Worm (Caenorhabditis elegans) whole organism, late embryonic: Measurements from ENCODE around the gene nhr-12.

Experiments used
- ceh-24 ChIP-seq: sonication (generic microtip); optimal IDR thresholded peaks from 2 replicates; lab custom pipeline; 2016; ENCODE audit warnings: mild to moderate bottlenecking, missing genetic modification characterization, missing compliant biosample characterization
- che-1 ChIP-seq: sonication (generic microtip); optimal IDR thresholded peaks from 2 replicates; lab custom pipeline; 2016; ENCODE audit warnings: mild to moderate bottlenecking, missing genetic modification characterization, missing compliant biosample characterization
- dmd-4 ChIP-seq: sonication (generic microtip); optimal IDR thresholded peaks from 2 replicates; lab custom pipeline; 2016; ENCODE audit warnings: borderline replicate concordance, missing genetic modification characterization, missing compliant biosample characterization
- dve-1 ChIP-seq: sonication (generic microtip); optimal IDR thresholded peaks from 2 replicates; lab custom pipeline; 2017; ENCODE audit warnings: antibody characterized with exemption, mild to moderate bottlenecking, missing genetic modification characterization, missing compliant biosample characterization
- elt-4 ChIP-seq: sonication (generic microtip); optimal IDR thresholded peaks from 2 replicates; lab custom pipeline; 2016; ENCODE audit warnings: missing genetic modification characterization, missing compliant biosample characterization
- lin-11 ChIP-seq: fragments of 200-800 bp; sonication (Bioruptor generic); optimal IDR thresholded peaks from 2 replicates; lab custom pipeline; 2018; ENCODE audit warnings: mild to moderate bottlenecking, missing genetic modification characterization, missing compliant biosample characterization
- nhr-11 ChIP-seq: fragments of 150-350 bp; optimal IDR thresholded peaks from 2 replicates; lab custom pipeline; 2014; ENCODE audit warnings: missing biosample characterization, missing genetic modification characterization
- pha-2 ChIP-seq: sonication (generic microtip); optimal IDR thresholded peaks from 2 replicates; lab custom pipeline; 2017; ENCODE audit warnings: mild to moderate bottlenecking, missing genetic modification characterization, missing compliant biosample characterization
- pha-4 ChIP-seq: fragments of 150-350 bp; optimal IDR thresholded peaks from 2 replicates; lab custom pipeline; 2018; ENCODE audit warnings: missing biosample characterization, missing genetic modification reagents, missing genetic modification characterization
- pqm-1 ChIP-seq: sonication (generic microtip); optimal IDR thresholded peaks from 2 replicates; lab custom pipeline; 2016; ENCODE audit warnings: missing genetic modification characterization, missing compliant biosample characterization
- pros-1 ChIP-seq: fragments of 150-350 bp; optimal IDR thresholded peaks from 2 replicates; lab custom pipeline; 2014; ENCODE audit warnings: missing biosample characterization, missing genetic modification reagents, missing genetic modification characterization
- syd-9 ChIP-seq: sonication (generic microtip); optimal IDR thresholded peaks from 2 replicates; lab custom pipeline; 2016; ENCODE audit warnings: mild to moderate bottlenecking, missing genetic modification characterization, moderate library complexity, missing compliant biosample characterization
- unc-55 ChIP-seq: sonication (generic microtip); optimal IDR thresholded peaks from 2 replicates; lab custom pipeline; 2017; ENCODE audit warnings: missing biosample characterization, missing genetic modification reagents, missing genetic modification characterization

DNA sequence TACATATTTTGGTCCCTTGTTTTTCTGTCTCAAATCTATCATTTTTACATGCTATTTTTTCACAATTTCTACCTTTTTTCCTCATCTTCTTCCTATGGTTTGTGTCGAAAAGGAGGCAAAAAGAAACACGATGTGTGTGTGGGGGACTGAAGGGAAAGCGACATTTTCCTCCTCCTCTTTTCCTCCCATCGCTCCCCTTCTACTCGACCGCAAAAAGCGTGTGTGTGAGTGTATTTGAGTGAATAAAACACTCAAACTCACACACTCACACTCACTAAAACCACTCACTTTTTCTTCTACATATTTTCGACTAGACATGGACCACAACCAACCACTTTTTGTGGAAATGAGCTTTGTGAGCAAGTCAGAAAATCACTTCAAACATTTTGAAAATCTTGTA, 42.4 kb downstream of the nhr-12 start:
- no peak for TF ChIP-seq pqm-1 (tag; lab: Kevin White, UChicago)
- no peak for TF ChIP-seq che-1 (tag; lab: Kevin White, UChicago)
- TF ChIP-seq syd-9 (tag; lab: Kevin White, UChicago) = no peak
- TF ChIP-seq elt-4 (tag; lab: Kevin White, UChicago) = no peak
- TF ChIP-seq unc-55 (GFP tag; lab: Kevin White, UChicago) = no peak
- no peak for TF ChIP-seq ceh-24 (tag; lab: Kevin White, UChicago)
- no peak for TF ChIP-seq lin-11 (tag; lab: Kevin White, UChicago)
- TF ChIP-seq dmd-4 (tag; lab: Kevin White, UChicago) = no peak
- TF ChIP-seq pha-4 (tag; lab: Kevin White, UChicago) = no peak
- TF ChIP-seq pros-1 (tag; lab: Kevin White, UChicago) = no peak
- TF ChIP-seq nhr-11 (tag; lab: Kevin White, UChicago) = no peak
- TF ChIP-seq dve-1 (tag; lab: Kevin White, UChicago) = no peak
- TF ChIP-seq pha-2 (tag; lab: Kevin White, UChicago) = no peak
